Worm (Caenorhabditis elegans): Measurements from ENCODE around the gene R04B5.11.

- TF ChIP-seq klf-2 (GFP tag; conservative IDR thresholded peaks at IDR 0.05), result no peak
- no peak for TF ChIP-seq med-1 (GFP tag; optimal IDR thresholded peaks at IDR 0.05; ENCODE audit: insufficient read depth)
- no peak for TF ChIP-seq tab-1 (GFP tag; IDR thresholded peaks at IDR 0.05)
- TF ChIP-seq cog-1 (tag; optimal IDR thresholded peaks at IDR 0.05), result no peak
Observed at ce11 chrV:10060039-10060438, 31.0 kb downstream of the R04B5.11 start.
